Worm (Caenorhabditis elegans) whole organism, young adult: ENCODE results near the gene F52D2.7.

Source experiments
- B0261.1 ChIP-seq: sonication (generic microtip); optimal IDR thresholded peaks from 2 replicates; lab custom pipeline; 2016; ENCODE audit warnings: mild to moderate bottlenecking, missing genetic modification characterization, moderate library complexity, missing compliant biosample characterization
- C06A6.2 ChIP-seq: fragments of 200-800 bp; sonication (Bioruptor generic); conservative IDR thresholded peaks from 2 replicates; pipeline ENCODE4 v1.3.6; 2022; ENCODE audit warnings: missing genetic modification characterization, missing compliant biosample characterization
- D2030.7 ChIP-seq: fragments of 200-800 bp; sonication (Bioruptor generic); IDR thresholded peaks from 2 replicates; pipeline ENCODE4 v1.3.6; 2022; ENCODE audit warnings: missing genetic modification reagents, missing genetic modification characterization, missing compliant biosample characterization
- F22D6.2 ChIP-seq: sonication (generic microtip); optimal IDR thresholded peaks from 2 replicates; lab custom pipeline; 2016; ENCODE audit warnings: mild to moderate bottlenecking, missing genetic modification characterization, missing compliant biosample characterization
- F37B4.10 ChIP-seq: fragments of 200-800 bp; sonication (Bioruptor generic); IDR thresholded peaks from 2 replicates; pipeline ENCODE4 v1.3.6; 2022; ENCODE audit warnings: missing genetic modification characterization, missing compliant biosample characterization
- F39B2.1 ChIP-seq: fragments of 200-800 bp; sonication (Bioruptor generic); IDR thresholded peaks from 2 replicates; pipeline ENCODE4 v1.3.6; 2022; ENCODE audit warnings: missing genetic modification reagents, missing genetic modification characterization, missing compliant biosample characterization
- K11D2.4 ChIP-seq: fragments of 200-800 bp; sonication (Bioruptor generic); IDR thresholded peaks from 2 replicates; pipeline ENCODE4 v1.3.6; 2022; ENCODE audit warnings: missing genetic modification reagents, missing genetic modification characterization, missing compliant biosample characterization
- Y53F4B.3 ChIP-seq: fragments of 200-800 bp; sonication (Bioruptor generic); IDR thresholded peaks from 2 replicates; pipeline ENCODE4 v1.3.6; 2022; ENCODE audit warnings: missing genetic modification reagents, missing genetic modification characterization, missing compliant biosample characterization
- Y67H2A.10 ChIP-seq: fragments of 200-800 bp; sonication (Bioruptor generic); conservative IDR thresholded peaks from 2 replicates; pipeline ENCODE4 v1.3.6; 2022; ENCODE audit warnings: missing genetic modification reagents, missing genetic modification characterization, missing compliant biosample characterization
- Y95B8A.8 ChIP-seq: fragments of 200-800 bp; sonication (Bioruptor generic); IDR thresholded peaks from 2 replicates; pipeline ENCODE4 v1.3.6; 2022; ENCODE audit warnings: missing genetic modification reagents, missing genetic modification characterization, missing compliant biosample characterization
- ZK185.1 ChIP-seq: sonication (generic microtip); optimal IDR thresholded peaks from 2 replicates; lab custom pipeline; 2016; ENCODE audit warnings: mild to moderate bottlenecking, missing genetic modification characterization, missing compliant biosample characterization; ENCODE audit not compliant: poor library complexity, severe bottlenecking
- aptf-2 ChIP-seq: fragments of 200-800 bp; sonication (Bioruptor generic); conservative IDR thresholded peaks from 2 replicates; pipeline ENCODE4 v1.3.6; 2022; ENCODE audit warnings: missing genetic modification reagents, missing genetic modification characterization, missing compliant biosample characterization
- attf-3 ChIP-seq: fragments of 200-800 bp; sonication (Bioruptor generic); conservative IDR thresholded peaks from 2 replicates; pipeline ENCODE4 v1.3.6; 2022; ENCODE audit warnings: missing genetic modification reagents, missing genetic modification characterization, missing compliant biosample characterization
- attf-5 ChIP-seq: fragments of 200-800 bp; sonication (Bioruptor generic); optimal IDR thresholded peaks from 2 replicates; lab custom pipeline; 2018; ENCODE audit warnings: mild to moderate bottlenecking, missing genetic modification characterization, missing compliant biosample characterization
- dox-1 ChIP-seq: fragments of 200-800 bp; sonication (Bioruptor generic); IDR thresholded peaks from 2 replicates; pipeline ENCODE4 v1.3.6; 2022; ENCODE audit warnings: missing genetic modification reagents, missing genetic modification characterization, missing compliant biosample characterization
- dpff-1 ChIP-seq: sonication (generic microtip); optimal IDR thresholded peaks from 2 replicates; lab custom pipeline; 2017; ENCODE audit warnings: mild to moderate bottlenecking, missing genetic modification characterization, missing compliant biosample characterization
- dpl-1 ChIP-seq: fragments of 150-350 bp; optimal IDR thresholded peaks from 2 replicates; lab custom pipeline; 2014; ENCODE audit warnings: missing biosample characterization, missing genetic modification reagents, missing genetic modification characterization
- hlh-26 ChIP-seq: fragments of 200-800 bp; sonication (Bioruptor generic); conservative IDR thresholded peaks from 2 replicates; pipeline ENCODE4 v1.3.6; 2022; ENCODE audit warnings: missing genetic modification reagents, missing genetic modification characterization, missing compliant biosample characterization
- hmg-1.2 ChIP-seq: fragments of 200-800 bp; sonication (Bioruptor generic); IDR thresholded peaks from 2 replicates; pipeline ENCODE4 v1.3.6; 2022; ENCODE audit warnings: missing genetic modification reagents, missing genetic modification characterization, missing compliant biosample characterization
- hrde-1 ChIP-seq: sonication (generic microtip); optimal IDR thresholded peaks from 2 replicates; lab custom pipeline; 2016; ENCODE audit warnings: missing genetic modification characterization, mild to moderate bottlenecking, missing compliant biosample characterization, moderate library complexity, missing genotype, missing genetic modification reagents, borderline replicate concordance
- hsf-1 ChIP-seq: fragments of 200-800 bp; sonication (Bioruptor generic); IDR thresholded peaks from 2 replicates; pipeline ENCODE4 v1.3.6; 2022; ENCODE audit warnings: missing genetic modification reagents, missing genetic modification characterization, missing compliant biosample characterization
- lag-1 ChIP-seq: fragments of 200-800 bp; sonication (Bioruptor generic); IDR thresholded peaks from 2 replicates; pipeline ENCODE4 v1.3.6; 2022; ENCODE audit warnings: missing genetic modification reagents, missing genetic modification characterization, missing compliant biosample characterization
- let-526 ChIP-seq: fragments of 200-800 bp; sonication (Bioruptor generic); IDR thresholded peaks from 2 replicates; pipeline ENCODE4 v1.3.6; 2022; ENCODE audit warnings: missing genetic modification reagents, missing genetic modification characterization, missing compliant biosample characterization
- let-607 ChIP-seq, 2 experiments: fragments of 200-800 bp in 1 of 2; sonication (Bioruptor generic) in 1 of 2; sonication (generic microtip) in 1 of 2; optimal IDR thresholded peaks; 2 replicates each; lab custom pipeline; 2016 to 2018; ENCODE audit warnings: mild to moderate bottlenecking in 2 of 2, missing compliant biosample characterization in 2 of 2, missing genetic modification characterization in 2 of 2, moderate library complexity in 2 of 2, missing genotype in 1 of 2
- lin-35 ChIP-seq, 3 experiments: fragments of 150-350 bp in 2 of 3; sonication (generic microtip) in 1 of 3; optimal IDR thresholded peaks; 2 replicates each; lab custom pipeline; 2014 to 2018; ENCODE audit warnings: missing biosample characterization in 3 of 3, missing genetic modification characterization in 3 of 3, missing genetic modification reagents in 3 of 3
- lin-40 ChIP-seq: sonication (generic microtip); optimal IDR thresholded peaks from 2 replicates; lab custom pipeline; 2016; ENCODE audit warnings: missing genetic modification characterization, mild to moderate bottlenecking, missing compliant biosample characterization, missing genotype, missing genetic modification reagents
- madf-10 ChIP-seq: sonication (generic microtip); optimal IDR thresholded peaks from 2 replicates; lab custom pipeline; 2016; ENCODE audit warnings: mild to moderate bottlenecking, missing genetic modification characterization, missing compliant biosample characterization
- madf-3 ChIP-seq: fragments of 200-800 bp; sonication (Bioruptor generic); IDR thresholded peaks from 2 replicates; pipeline ENCODE4 v1.3.6; 2022; ENCODE audit warnings: missing genetic modification reagents, missing genetic modification characterization, missing compliant biosample characterization
- madf-8 ChIP-seq: fragments of 200-800 bp; sonication (Bioruptor generic); conservative IDR thresholded peaks from 2 replicates; pipeline ENCODE4 v1.3.6; 2022; ENCODE audit warnings: missing genetic modification reagents, missing genetic modification characterization, missing compliant biosample characterization
- nfyb-1 ChIP-seq: fragments of 200-800 bp; sonication (Bioruptor generic); IDR thresholded peaks from 2 replicates; pipeline ENCODE4 v1.3.6; 2022; ENCODE audit warnings: missing genetic modification reagents, missing genetic modification characterization, missing compliant biosample characterization
- nhr-80 ChIP-seq: sonication (generic microtip); optimal IDR thresholded peaks from 2 replicates; lab custom pipeline; 2016; ENCODE audit warnings: missing genetic modification characterization, missing compliant biosample characterization
- rpc-1 ChIP-seq, 2 experiments: fragments of 150-350 bp in 1 of 2; sonication (generic microtip) in 1 of 2; optimal IDR thresholded peaks; 2 replicates each; lab custom pipeline; 2014 to 2018; ENCODE audit warnings: missing biosample characterization in 1 of 2, missing genetic modification characterization in 1 of 2, missing genetic modification reagents in 1 of 2, missing genotype in 1 of 2
- snpc-4 ChIP-seq, 5 experiments: fragments of 150-350 bp in 1 of 5; sonication (generic microtip) in 4 of 5; optimal IDR thresholded peaks; 2 replicates each; lab custom pipeline; 2014 to 2018; ENCODE audit warnings: missing genetic modification characterization in 5 of 5, missing biosample characterization in 3 of 5, antibody characterized with exemption in 2 of 5, mild to moderate bottlenecking in 2 of 5, missing compliant biosample characterization in 2 of 5, missing genotype in 2 of 5, moderate library complexity in 2 of 5, missing genetic modification reagents in 1 of 5
- somi-1 ChIP-seq: fragments of 200-800 bp; sonication (Bioruptor generic); optimal IDR thresholded peaks from 2 replicates; lab custom pipeline; 2018; ENCODE audit warnings: mild to moderate bottlenecking, missing genetic modification characterization, missing compliant biosample characterization
- sptf-2 ChIP-seq: fragments of 200-800 bp; sonication (Bioruptor generic); optimal IDR thresholded peaks from 2 replicates; lab custom pipeline; 2018; ENCODE audit warnings: mild to moderate bottlenecking, missing genetic modification characterization, missing compliant biosample characterization
- tbp1 ChIP-seq: fragments of 200-800 bp; sonication (Bioruptor generic); optimal IDR thresholded peaks from 2 replicates; lab custom pipeline; 2018; ENCODE audit warnings: mild to moderate bottlenecking, missing genetic modification characterization, missing compliant biosample characterization
- tbx-9 ChIP-seq: sonication (generic microtip); optimal IDR thresholded peaks from 2 replicates; lab custom pipeline; 2016; ENCODE audit warnings: borderline replicate concordance, missing genetic modification characterization, inconsistent platforms, missing compliant biosample characterization
- tlf-1 ChIP-seq: fragments of 200-800 bp; sonication (Bioruptor generic); optimal IDR thresholded peaks from 2 replicates; lab custom pipeline; 2018; ENCODE audit warnings: mild to moderate bottlenecking, missing genetic modification characterization, missing compliant biosample characterization
- xnd-1 ChIP-seq: sonication (generic microtip); optimal IDR thresholded peaks from 2 replicates; lab custom pipeline; 2016; ENCODE audit warnings: missing genotype, missing genetic modification reagents, missing genetic modification characterization, missing compliant biosample characterization
- zfh-2 ChIP-seq: fragments of 200-800 bp; sonication (Bioruptor generic); conservative IDR thresholded peaks from 2 replicates; pipeline ENCODE4 v1.3.6; 2022; ENCODE audit warnings: missing genetic modification reagents, missing genetic modification characterization, missing compliant biosample characterization
- ztf-3 ChIP-seq: fragments of 200-800 bp; sonication (Bioruptor generic); optimal IDR thresholded peaks from 2 replicates; lab custom pipeline; 2018; ENCODE audit warnings: mild to moderate bottlenecking, missing genetic modification characterization, missing compliant biosample characterization

The F52D2.7 gene

DNA sequence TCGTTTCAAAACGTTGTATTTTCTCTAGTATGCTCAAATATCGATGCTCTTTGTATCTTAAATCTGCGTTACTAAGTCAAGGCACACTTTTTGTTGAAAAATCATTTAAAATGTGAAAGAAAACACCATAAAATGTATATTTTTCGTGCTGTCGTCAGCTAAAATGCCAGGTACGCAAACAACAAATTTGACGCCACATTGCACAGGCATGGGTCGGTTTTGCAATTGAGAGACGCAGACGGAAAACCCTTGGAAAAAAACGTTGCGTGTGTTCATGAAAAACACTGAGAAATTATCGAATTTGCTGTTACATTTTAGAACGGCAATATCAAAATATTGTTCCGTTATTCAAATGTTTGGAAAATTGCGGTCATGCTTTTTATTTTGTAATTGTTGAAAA is 2.5 kb downstream of the F52D2.7 start:
- TF ChIP-seq ZK185.1 (tag; lab: Kevin White, UChicago) (peak; percentile 56), hrde-1 (tag; lab: Kevin White, UChicago) (no peak), let-607 (tag; optimal IDR thresholded peaks at IDR 0.05; lab: Kevin White, UChicago) (no peak), attf-5 (peak; percentile 5), xnd-1 (tag; lab: Kevin White, UChicago) (no peak), lag-1 (GFP tag; lab: Robert Waterston, UW) (no peak), lin-35 (GFP tag; optimal IDR thresholded peaks at IDR 0.05; lab: Kevin White, UChicago) (peak in 1 of 3 experiments; percentile 35), dox-1 (GFP tag; lab: Robert Waterston, UW) (no peak), hmg-1.2 (GFP tag; lab: Robert Waterston, UW) (peak; percentile 75; the same call in 1 of the 2 replicates), tlf-1 (GFP tag; lab: Kevin White, UChicago) (no peak), Y53F4B.3 (no peak), F22D6.2 (tag; lab: Kevin White, UChicago) (no peak)

ce11 chrX:1969575-1969974 is 7.2 kb downstream of the F52D2.7 start, which contains the start of gene str-79:
str-79 (plus strand) TSS chrX:1969875.
- TF ChIP-seq hsf-1 (GFP tag; lab: Robert Waterston, UW) (no peak), dpff-1 (tag; lab: Kevin White, UChicago) (no peak), F39B2.1 (GFP tag; lab: Robert Waterston, UW) (no peak), B0261.1 (tag; lab: Kevin White, UChicago) (no peak), D2030.7 (GFP tag; lab: Robert Waterston, UW) (no peak), hlh-26 (no peak), F37B4.10 (GFP tag; lab: Robert Waterston, UW) (no peak), ztf-3 (GFP tag; lab: Kevin White, UChicago) (no peak), C06A6.2 (no peak), madf-10 (no peak), nfyb-1 (GFP tag; lab: Robert Waterston, UW) (no peak), snpc-4 (GFP tag; optimal IDR thresholded peaks at IDR 0.05; lab: Kevin White, UChicago) (no peak), snpc-4 (tag; optimal IDR thresholded peaks at IDR 0.05; lab: Kevin White, UChicago) (no peak), Y67H2A.10 (GFP tag; lab: Robert Waterston, UW) (no peak)

DNA sequence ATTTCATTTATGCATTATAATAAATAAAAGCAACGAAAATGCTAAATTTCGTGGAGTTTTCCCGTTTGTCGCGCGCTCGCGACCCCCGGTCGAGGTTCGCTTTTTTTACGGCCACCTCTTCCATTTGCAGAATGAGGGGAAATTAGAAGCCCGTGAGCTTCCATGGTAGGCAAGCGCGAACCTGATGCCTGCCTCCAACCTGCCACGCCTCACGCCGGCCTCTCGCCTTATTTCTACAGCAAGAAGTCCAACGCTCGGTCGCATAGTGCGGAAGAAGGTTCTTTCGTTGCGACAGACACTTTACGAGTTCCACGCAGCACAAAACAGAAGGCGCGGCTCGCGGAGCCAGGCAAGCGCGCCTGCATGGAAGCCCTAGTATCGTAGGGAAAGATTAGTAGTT is 9.3 kb downstream of the F52D2.7 start:
- TF ChIP-seq madf-3 (0 out of 2 replicates have a peak, but pooled peaks have one; percentile 62), zfh-2 (GFP tag; lab: Robert Waterston, UW) (peak; percentile 61), K11D2.4 (GFP tag; lab: Robert Waterston, UW) (no peak)

DNA sequence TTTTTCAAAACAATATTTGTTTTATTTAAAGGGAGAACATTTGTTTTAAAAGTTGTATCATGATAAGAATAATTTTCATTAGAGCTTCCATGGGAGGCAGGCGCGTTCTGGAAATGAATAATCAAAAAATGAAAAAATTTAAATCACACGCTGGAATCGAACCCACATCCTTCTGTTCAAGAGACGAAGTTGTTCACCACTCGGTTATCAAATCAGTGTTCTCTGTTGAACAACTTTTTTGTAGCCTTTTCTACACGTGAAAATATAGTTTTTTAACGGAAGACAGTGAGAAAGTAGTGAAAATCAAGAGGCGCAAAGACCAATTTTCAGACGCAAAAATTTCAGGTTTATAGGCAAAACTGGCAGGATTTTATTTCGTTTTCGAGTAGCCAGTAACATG is 10.4 kb downstream of the F52D2.7 start:
- TF ChIP-seq let-526 (GFP tag; lab: Robert Waterston, UW): no peak
- no peak for TF ChIP-seq hrde-1 (tag; lab: Kevin White, UChicago)
- TF ChIP-seq lin-35 (GFP tag; optimal IDR thresholded peaks at IDR 0.05; lab: Kevin White, UChicago): no peak
- TF ChIP-seq nhr-80: no peak
- no peak for TF ChIP-seq aptf-2
- peak; percentile 43 for TF ChIP-seq B0261.1 (tag; lab: Kevin White, UChicago)
- no peak for TF ChIP-seq madf-10
- TF ChIP-seq Y67H2A.10 (GFP tag; lab: Robert Waterston, UW): no peak
- no peak for TF ChIP-seq tbx-9 (tag; lab: Kevin White, UChicago)
- no peak for TF ChIP-seq somi-1 (GFP tag; lab: Kevin White, UChicago)
- no peak for TF ChIP-seq lin-40 (tag; lab: Kevin White, UChicago)
- TF ChIP-seq madf-8 (GFP tag; lab: Robert Waterston, UW): no peak
- no peak for TF ChIP-seq dpl-1
- TF ChIP-seq sptf-2 (GFP tag; lab: Kevin White, UChicago): no peak
- no peak for TF ChIP-seq attf-3 (GFP tag; lab: Robert Waterston, UW)
- peak; percentile 36 for TF ChIP-seq rpc-1 (optimal IDR thresholded peaks at IDR 0.05; lab: Kevin White, UChicago)
- TF ChIP-seq rpc-1 (tag; optimal IDR thresholded peaks at IDR 0.05; lab: Kevin White, UChicago): peak; percentile 69
- peak; percentile 78 for TF ChIP-seq tbp1 (GFP tag; lab: Kevin White, UChicago)
- no peak for TF ChIP-seq Y95B8A.8 (GFP tag; lab: Robert Waterston, UW)
- no peak for TF ChIP-seq snpc-4 (GFP tag; optimal IDR thresholded peaks at IDR 0.05; lab: Kevin White, UChicago)
- no peak for TF ChIP-seq snpc-4 (tag; optimal IDR thresholded peaks at IDR 0.05; lab: Kevin White, UChicago)
- TF ChIP-seq, all 124 proteins: peak for 3
